Fruit fly (Drosophila melanogaster) whole organism, prepupa: Measurements from ENCODE around the gene CG14537.

Experiments used
- CG11902 ChIP-seq: fragments of 200-800 bp; sonication (Bioruptor generic); optimal IDR thresholded peaks from 3 replicates; lab custom pipeline; 2016; ENCODE audit warnings: missing biosample characterization, missing genetic modification characterization
- Hr38 ChIP-seq: sonication (Bioruptor generic); optimal IDR thresholded peaks from 2 replicates; lab custom pipeline; 2016; ENCODE audit warnings: missing biosample characterization, missing genetic modification characterization
- Sox14 ChIP-seq: fragments of 200-800 bp; sonication (Bioruptor generic); optimal IDR thresholded peaks from 3 replicates; lab custom pipeline; 2016; ENCODE audit warnings: missing biosample characterization, missing genetic modification characterization
- cyc ChIP-seq: fragments of 200-800 bp; sonication (Bioruptor generic); optimal IDR thresholded peaks from 3 replicates; lab custom pipeline; 2016; ENCODE audit warnings: missing biosample characterization, missing genetic modification characterization
- eg ChIP-seq: fragments of 200-800 bp; sonication (Bioruptor generic); IDR thresholded peaks from 3 replicates; pipeline ENCODE4 v1.3.6; 2022; ENCODE audit warnings: missing biosample characterization, missing genetic modification characterization
- spab ChIP-seq: fragments of 200-800 bp; sonication (Bioruptor generic); optimal IDR thresholded peaks from 2 replicates; lab custom pipeline; 2017; ENCODE audit warnings: missing biosample characterization, mild to moderate bottlenecking, missing genetic modification characterization, missing genetic modification reagents

dm6 chr2L:7850406-7850805 lies 10.2 kb downstream of the CG14537 start:
- no peak for TF ChIP-seq CG11902 (GFP tag; lab: Kevin White, UChicago)
- TF ChIP-seq eg (GFP tag; lab: Robert Waterston, UW): no peak
- no peak for TF ChIP-seq Sox14 (GFP tag; lab: Kevin White, UChicago)
- TF ChIP-seq spab (GFP tag; lab: Kevin White, UChicago): no peak
- TF ChIP-seq cyc (GFP tag; lab: Kevin White, UChicago): no peak
- TF ChIP-seq Hr38: no peak
